Worm (Caenorhabditis elegans) whole organism, L1 larva: ENCODE results near the gene pgp-4.
A peak's percentile ranks its signal among the peaks of the same experiment; 100 is the strongest.

Source experiments
- C34B4.2 ChIP-seq: sonication (generic microtip); optimal IDR thresholded peaks from 2 replicates; lab custom pipeline; 2017; ENCODE audit warnings: mild to moderate bottlenecking, missing genetic modification characterization, missing compliant biosample characterization
- ama-1 ChIP-seq: fragments of 150-350 bp; optimal IDR thresholded peaks from 2 replicates; lab custom pipeline; 2014
- blmp-1 ChIP-seq: fragments of 150-350 bp; optimal IDR thresholded peaks from 2 replicates; lab custom pipeline; 2014; ENCODE audit warnings: missing biosample characterization, missing genetic modification characterization
- ceh-90 ChIP-seq: sonication (generic microtip); optimal IDR thresholded peaks from 2 replicates; lab custom pipeline; 2016; ENCODE audit warnings: missing genetic modification characterization, missing compliant biosample characterization
- ces-1 ChIP-seq: fragments of 150-350 bp; optimal IDR thresholded peaks from 2 replicates; lab custom pipeline; 2014; ENCODE audit warnings: missing biosample characterization, missing genetic modification reagents, missing genetic modification characterization
- dsc-1 ChIP-seq: sonication (generic microtip); optimal IDR thresholded peaks from 2 replicates; lab custom pipeline; 2016; ENCODE audit warnings: mild to moderate bottlenecking, missing genetic modification characterization, missing compliant biosample characterization
- efl-1 ChIP-seq, 4 experiments: fragments of 150-350 bp; optimal IDR thresholded peaks in 3 of 4; peaks in 1 of 4; 1 replicate in 1 of 4; 2 replicates in 3 of 4; lab custom pipeline; 2014; ENCODE audit warnings: missing biosample characterization in 2 of 4, missing genetic modification characterization in 2 of 4, missing genetic modification reagents in 2 of 4
- egl-27 ChIP-seq, 2 experiments: fragments of 150-350 bp in 1 of 2; sonication (generic microtip); optimal IDR thresholded peaks; 3 replicates each; lab custom pipeline; 2017 to 2018; ENCODE audit warnings: missing biosample characterization in 2 of 2, missing genetic modification characterization in 2 of 2, missing genetic modification reagents in 2 of 2
- fkh-8 ChIP-seq: sonication (generic microtip); optimal IDR thresholded peaks from 2 replicates; lab custom pipeline; 2016; ENCODE audit warnings: mild to moderate bottlenecking, missing genetic modification characterization, missing compliant biosample characterization
- fos-1 ChIP-seq: fragments of 150-350 bp; optimal IDR thresholded peaks from 2 replicates; lab custom pipeline; 2014; ENCODE audit warnings: missing biosample characterization, missing genetic modification characterization
- hlh-17 ChIP-seq: fragments of 200-800 bp; sonication (Bioruptor generic); optimal IDR thresholded peaks from 2 replicates; lab custom pipeline; 2018; ENCODE audit warnings: missing genetic modification characterization, mild to moderate bottlenecking, missing compliant biosample characterization, moderate library complexity, borderline replicate concordance
- hlh-4 ChIP-seq: sonication (generic microtip); optimal IDR thresholded peaks from 2 replicates; lab custom pipeline; 2016; ENCODE audit warnings: mild to moderate bottlenecking, missing genetic modification characterization, missing compliant biosample characterization
- lin-14 ChIP-seq: fragments of 200-800 bp; sonication (Bioruptor generic); optimal IDR thresholded peaks from 2 replicates; lab custom pipeline; 2018; ENCODE audit warnings: mild to moderate bottlenecking, missing genetic modification characterization, moderate library complexity, missing compliant biosample characterization
- lin-15B ChIP-seq: fragments of 150-350 bp; sonication (generic microtip); optimal IDR thresholded peaks from 3 replicates; lab custom pipeline; 2014; ENCODE audit warnings: missing biosample characterization, missing genetic modification characterization
- lir-3 ChIP-seq: sonication (generic microtip); optimal IDR thresholded peaks from 2 replicates; lab custom pipeline; 2016; ENCODE audit warnings: mild to moderate bottlenecking, missing genetic modification characterization, moderate library complexity, missing compliant biosample characterization; ENCODE audit not compliant: poor library complexity
- mab-9 ChIP-seq: fragments of 200-800 bp; sonication (Bioruptor generic); IDR thresholded peaks from 2 replicates; pipeline ENCODE4 v1.3.6; 2022; ENCODE audit warnings: missing genetic modification reagents, missing genetic modification characterization, missing compliant biosample characterization
- nhr-11 ChIP-seq: fragments of 150-350 bp; optimal IDR thresholded peaks from 2 replicates; lab custom pipeline; 2014; ENCODE audit warnings: missing biosample characterization, missing genetic modification characterization
- nhr-19 ChIP-seq: fragments of 200-800 bp; sonication (Bioruptor generic); conservative IDR thresholded peaks from 2 replicates; pipeline ENCODE4 v1.3.6; 2022; ENCODE audit warnings: missing genetic modification characterization, missing compliant biosample characterization
- nhr-237 ChIP-seq: fragments of 150-350 bp; optimal IDR thresholded peaks from 2 replicates; lab custom pipeline; 2014; ENCODE audit warnings: missing biosample characterization, missing genetic modification characterization
- nhr-71 ChIP-seq: sonication (generic microtip); optimal IDR thresholded peaks from 2 replicates; lab custom pipeline; 2016; ENCODE audit warnings: mild to moderate bottlenecking, missing genetic modification characterization, moderate library complexity, missing compliant biosample characterization
- nhr-76 ChIP-seq: sonication (generic microtip); optimal IDR thresholded peaks from 2 replicates; lab custom pipeline; 2017; ENCODE audit warnings: missing biosample characterization, missing genetic modification characterization
- nhr-77 ChIP-seq: fragments of 150-350 bp; optimal IDR thresholded peaks from 2 replicates; lab custom pipeline; 2014; ENCODE audit warnings: missing biosample characterization, missing genetic modification characterization
- nhr-90 ChIP-seq: sonication (generic microtip); optimal IDR thresholded peaks from 2 replicates; lab custom pipeline; 2016; ENCODE audit warnings: mild to moderate bottlenecking, missing genetic modification characterization, missing compliant biosample characterization; ENCODE audit not compliant: poor library complexity
- pag-3 ChIP-seq: sonication (generic microtip); optimal IDR thresholded peaks from 2 replicates; lab custom pipeline; 2017; ENCODE audit warnings: missing genetic modification characterization, mild to moderate bottlenecking, missing compliant biosample characterization, antibody characterized with exemption, borderline replicate concordance; ENCODE audit not compliant: insufficient read depth
- snu-23 ChIP-seq: sonication (generic microtip); optimal IDR thresholded peaks from 2 replicates; lab custom pipeline; 2016; ENCODE audit warnings: missing genetic modification characterization, missing compliant biosample characterization
- sox-4 ChIP-seq: sonication (generic microtip); optimal IDR thresholded peaks from 2 replicates; lab custom pipeline; 2016; ENCODE audit warnings: missing genetic modification characterization, missing compliant biosample characterization
- sup-37 ChIP-seq: fragments of 200-800 bp; sonication (Bioruptor generic); optimal IDR thresholded peaks from 2 replicates; lab custom pipeline; 2018; ENCODE audit warnings: mild to moderate bottlenecking, missing genetic modification characterization, missing compliant biosample characterization
- swsn-7 ChIP-seq: sonication (generic microtip); optimal IDR thresholded peaks from 2 replicates; lab custom pipeline; 2016; ENCODE audit warnings: missing genetic modification characterization, missing compliant biosample characterization
- unc-130 ChIP-seq: fragments of 150-350 bp; optimal IDR thresholded peaks from 2 replicates; lab custom pipeline; 2017; ENCODE audit warnings: missing biosample characterization, missing genetic modification characterization, inconsistent platforms
- unc-62 ChIP-seq: fragments of 150-350 bp; optimal IDR thresholded peaks from 2 replicates; lab custom pipeline; 2014; ENCODE audit warnings: missing biosample characterization, missing genetic modification reagents, missing genetic modification characterization
- unc-98 ChIP-seq: fragments of 200-800 bp; sonication (Bioruptor generic); IDR thresholded peaks from 2 replicates; pipeline ENCODE4 v1.3.6; 2022; ENCODE audit warnings: missing genetic modification characterization, missing compliant biosample characterization
- vab-15 ChIP-seq: sonication (generic microtip); optimal IDR thresholded peaks from 2 replicates; lab custom pipeline; 2017; ENCODE audit warnings: missing genotype, mild to moderate bottlenecking, missing genetic modification characterization, missing compliant biosample characterization
- xbp-1 ChIP-seq: sonication (generic microtip); optimal IDR thresholded peaks from 2 replicates; lab custom pipeline; 2016; ENCODE audit warnings: missing genetic modification characterization, missing compliant biosample characterization
- ztf-11 ChIP-seq, 2 experiments: sonication (generic microtip); optimal IDR thresholded peaks; 2 replicates each; lab custom pipeline; 2016 to 2017; ENCODE audit warnings: missing genetic modification characterization in 2 of 2, missing biosample characterization in 1 of 2, missing compliant biosample characterization in 1 of 2

Gene pgp-4

ce11 chrX:11367087-11367486 is 9.5 kb downstream of the pgp-4 start:
- no peak for TF ChIP-seq hlh-17
- TF ChIP-seq blmp-1 = no peak
- TF ChIP-seq efl-1 (optimal IDR thresholded peaks at IDR 0.05; lab: Kevin White, UChicago) = no peak
- TF ChIP-seq efl-1 (GFP tag; optimal IDR thresholded peaks at IDR 0.05 in 1 of 2; lab: Kevin White, UChicago) = peak in 1 of 2 experiments; percentile 58

ce11 chrX:11367640-11368039 is 10.0 kb downstream of the pgp-4 start:
- peak; percentile 52 for TF ChIP-seq dsc-1 (tag; lab: Kevin White, UChicago)
- TF ChIP-seq lin-14 (GFP tag; lab: Kevin White, UChicago) = peak; percentile 42
- TF ChIP-seq lir-3 (tag; lab: Kevin White, UChicago) = no peak
- TF ChIP-seq nhr-76 = no peak
- no peak for TF ChIP-seq lin-15B (tag; lab: Kevin White, UChicago)
- peak; percentile 4 for TF ChIP-seq fkh-8 (tag; lab: Kevin White, UChicago)
- TF ChIP-seq unc-130 (tag; lab: Kevin White, UChicago) = no peak
- TF ChIP-seq, all 84 proteins: peak for 3

- TF ChIP-seq nhr-90 (no peak), fos-1 (tag; lab: Kevin White, UChicago) (no peak), hlh-4 (tag; lab: Kevin White, UChicago) (no peak), unc-62 (no peak), snu-23 (no peak), nhr-77 (tag; lab: Kevin White, UChicago) (no peak), xbp-1 (tag; lab: Kevin White, UChicago) (no peak), sup-37 (GFP tag; lab: Kevin White, UChicago) (no peak), mab-9 (GFP tag; lab: Robert Waterston, UW) (no peak), nhr-237 (no peak), ces-1 (no peak), ama-1 (lab: Kevin White, UChicago) (no peak), nhr-19 (GFP tag; lab: Robert Waterston, UW) (no peak), unc-130 (tag; lab: Kevin White, UChicago) (no peak), nhr-11 (tag; lab: Kevin White, UChicago) (no peak), egl-27 (tag; optimal IDR thresholded peaks at IDR 0.05; lab: Kevin White, UChicago) (no peak)
These were observed 10.8 kb downstream of the pgp-4 start, which contains the start of gene ttyh-1 for ce11 chrX:11368417-11368816. Gene ttyh-1 (plus strand): TSS chrX:11368717.

- peak; percentile 25 for TF ChIP-seq nhr-71
- peak; percentile 46 for TF ChIP-seq dsc-1 (tag; lab: Kevin White, UChicago)
- TF ChIP-seq lin-14 (GFP tag; lab: Kevin White, UChicago) = peak; percentile 33
- TF ChIP-seq pag-3 (tag; lab: Kevin White, UChicago) = no peak
- no peak for TF ChIP-seq swsn-7
- TF ChIP-seq mab-9 (GFP tag; lab: Robert Waterston, UW) = no peak
- peak; percentile 10 for TF ChIP-seq vab-15 (tag; lab: Kevin White, UChicago)
- TF ChIP-seq sox-4 = no peak
- TF ChIP-seq egl-27 (tag; optimal IDR thresholded peaks at IDR 0.05; lab: Kevin White, UChicago) = no peak
- TF ChIP-seq xbp-1 (tag; lab: Kevin White, UChicago) = no peak
- no peak for TF ChIP-seq efl-1 (optimal IDR thresholded peaks at IDR 0.05; lab: Kevin White, UChicago)
- TF ChIP-seq efl-1 (GFP tag; optimal IDR thresholded peaks at IDR 0.05 in 1 of 2; lab: Kevin White, UChicago) = peak in 1 of 2 experiments; percentile 39
- TF ChIP-seq ceh-90 (tag; lab: Kevin White, UChicago) = no peak
- peak in 1 of 2 experiments; percentile 37 for TF ChIP-seq ztf-11 (tag; optimal IDR thresholded peaks at IDR 0.05; lab: Kevin White, UChicago)
- TF ChIP-seq, all 84 proteins: peak for 6
These were observed 11.2 kb downstream of the pgp-4 start for ce11 chrX:11368845-11369244.

ce11 chrX:11370090-11370489 is 12.5 kb downstream of the pgp-4 start:
- no peak for TF ChIP-seq C34B4.2 (tag; lab: Kevin White, UChicago)
- TF ChIP-seq lin-14 (GFP tag; lab: Kevin White, UChicago) = no peak
- no peak for TF ChIP-seq unc-98
- no peak for TF ChIP-seq snu-23
- TF ChIP-seq fkh-8 (tag; lab: Kevin White, UChicago) = no peak
- TF ChIP-seq ceh-90 (tag; lab: Kevin White, UChicago) = no peak
- no peak for TF ChIP-seq efl-1 (optimal IDR thresholded peaks at IDR 0.05; lab: Kevin White, UChicago)
- no peak for TF ChIP-seq efl-1 (GFP tag; optimal IDR thresholded peaks at IDR 0.05 in 1 of 2; lab: Kevin White, UChicago)
- TF ChIP-seq, all 84 proteins: peak for 0
